Fruit fly (Drosophila melanogaster) whole organism, pupa: ENCODE measurements around the gene Snapin.

ENCODE experiments used
- CG10348 ChIP-seq: fragments of 200-800 bp; sonication (Bioruptor generic); IDR thresholded peaks from 2 replicates; pipeline ENCODE4 v1.3.6; 2022; ENCODE audit warnings: missing biosample characterization, missing genetic modification characterization
- CG12605 ChIP-seq: fragments of 200-800 bp; sonication (Bioruptor generic); IDR thresholded peaks from 2 replicates; pipeline ENCODE4 v1.3.6; 2022; ENCODE audit warnings: missing biosample characterization, missing genetic modification characterization
- CG13204 ChIP-seq: fragments of 200-800 bp; sonication (Bioruptor generic); optimal IDR thresholded peaks from 2 replicates; lab custom pipeline; 2018; ENCODE audit warnings: missing biosample characterization, mild to moderate bottlenecking, missing genetic modification characterization, moderate library complexity
- CG14655 ChIP-seq: fragments of 200-800 bp; sonication (Bioruptor generic); optimal IDR thresholded peaks from 3 replicates; lab custom pipeline; 2017; ENCODE audit warnings: mild to moderate bottlenecking, missing biosample characterization, missing genetic modification reagents, missing genetic modification characterization
- CG15710 ChIP-seq: fragments of 200-800 bp; sonication (Bioruptor generic); optimal IDR thresholded peaks from 2 replicates; lab custom pipeline; 2018; ENCODE audit warnings: missing biosample characterization, mild to moderate bottlenecking, missing genetic modification characterization, moderate library complexity
- CG17806 ChIP-seq: fragments of 200-800 bp; sonication (Bioruptor generic); optimal IDR thresholded peaks from 2 replicates; lab custom pipeline; 2018; ENCODE audit warnings: missing biosample characterization, mild to moderate bottlenecking, missing genetic modification characterization, moderate library complexity
- CG32121 ChIP-seq: fragments of 200-800 bp; sonication (Bioruptor generic); IDR thresholded peaks from 2 replicates; pipeline ENCODE4 v1.3.6; 2022; ENCODE audit warnings: missing biosample characterization, missing genetic modification characterization
- CG34367 ChIP-seq: fragments of 200-800 bp; sonication (Bioruptor generic); optimal IDR thresholded peaks from 2 replicates; lab custom pipeline; 2018; ENCODE audit warnings: missing biosample characterization, mild to moderate bottlenecking, missing genetic modification characterization
- CG4496 ChIP-seq: fragments of 200-800 bp; sonication (Bioruptor generic); IDR thresholded peaks from 3 replicates; pipeline ENCODE4 v1.3.6; 2022; ENCODE audit warnings: missing biosample characterization, missing genetic modification characterization
- CG8159 ChIP-seq: fragments of 200-800 bp; sonication (Bioruptor generic); optimal IDR thresholded peaks from 3 replicates; lab custom pipeline; 2018; ENCODE audit warnings: missing biosample characterization, mild to moderate bottlenecking, missing genetic modification characterization, moderate library complexity
- CG8301 ChIP-seq: fragments of 200-800 bp; sonication (Bioruptor generic); optimal IDR thresholded peaks from 2 replicates; lab custom pipeline; 2018; ENCODE audit warnings: missing biosample characterization, mild to moderate bottlenecking, missing genetic modification characterization
- CG9948 ChIP-seq: fragments of 200-800 bp; sonication (Bioruptor generic); optimal IDR thresholded peaks from 2 replicates; lab custom pipeline; 2018; ENCODE audit warnings: missing biosample characterization, mild to moderate bottlenecking, missing genetic modification characterization, moderate library complexity
- D1 ChIP-seq: fragments of 200-800 bp; sonication (Bioruptor generic); optimal IDR thresholded peaks from 2 replicates; lab custom pipeline; 2018; ENCODE audit warnings: missing biosample characterization, mild to moderate bottlenecking, missing genetic modification characterization, moderate library complexity
- EcR ChIP-seq: fragments of 200-800 bp; sonication (Bioruptor generic); optimal IDR thresholded peaks from 3 replicates; lab custom pipeline; 2019; ENCODE audit warnings: missing biosample characterization, missing genetic modification characterization, mild to moderate bottlenecking, moderate library complexity, missing genetic modification reagents
- Ets98B ChIP-seq: fragments of 200-800 bp; sonication (Bioruptor generic); IDR thresholded peaks from 2 replicates; pipeline ENCODE4 v1.3.6; 2022; ENCODE audit warnings: missing biosample characterization, missing genetic modification characterization
- Pif1A ChIP-seq: fragments of 200-800 bp; sonication (Bioruptor generic); optimal IDR thresholded peaks from 3 replicates; lab custom pipeline; 2016; ENCODE audit warnings: missing biosample characterization, missing genetic modification characterization
- Pif1B ChIP-seq: fragments of 200-800 bp; sonication (Bioruptor generic); optimal IDR thresholded peaks from 3 replicates; lab custom pipeline; 2016; ENCODE audit warnings: missing biosample characterization, missing genetic modification characterization
- Snoo ChIP-seq: fragments of 200-800 bp; sonication (Bioruptor generic); optimal IDR thresholded peaks from 3 replicates; lab custom pipeline; 2017; ENCODE audit warnings: missing biosample characterization, mild to moderate bottlenecking, missing genetic modification characterization, inconsistent platforms
- fd96Ca ChIP-seq: fragments of 200-800 bp; sonication (Bioruptor generic); IDR thresholded peaks from 3 replicates; pipeline ENCODE4 v1.3.6; 2022; ENCODE audit warnings: missing biosample characterization, missing genetic modification characterization
- gl ChIP-seq: fragments of 200-800 bp; sonication (Bioruptor generic); optimal IDR thresholded peaks from 2 replicates; lab custom pipeline; 2018; ENCODE audit warnings: missing biosample characterization, mild to moderate bottlenecking, missing genetic modification characterization
- rn ChIP-seq: fragments of 200-800 bp; sonication (Bioruptor generic); IDR thresholded peaks from 2 replicates; pipeline ENCODE4 v1.3.6; 2022; ENCODE audit warnings: missing biosample characterization, missing genetic modification characterization

Snapin gene

dm6 chr2L:2755323-2755695 is 4.2 kb downstream of the Snapin start:
- TF ChIP-seq Pif1B (GFP tag; lab: Kevin White, UChicago) (peak; percentile 72), Pif1A (GFP tag; lab: Kevin White, UChicago) (peak; percentile 59), gl (tag; lab: Kevin White, UChicago) (peak; percentile 61), CG8159 (tag; lab: Kevin White, UChicago) (no peak), CG15710 (tag; lab: Kevin White, UChicago) (no peak), CG10348 (GFP tag; lab: Robert Waterston, UW) (no peak), EcR (peak; percentile 72)

dm6 chr2L:2754437-2755322 is 4.8 kb downstream of the Snapin start:
- TF ChIP-seq D1 = no peak
- peak; percentile 83 for TF ChIP-seq CG34367 (tag; lab: Kevin White, UChicago)
- TF ChIP-seq CG8301 (tag; lab: Kevin White, UChicago) = peak; percentile 96
- TF ChIP-seq CG17806 (tag; lab: Kevin White, UChicago) = peak; percentile 87
- peak; percentile 74 for TF ChIP-seq gl (tag; lab: Kevin White, UChicago)
- TF ChIP-seq CG12605 (GFP tag; lab: Robert Waterston, UW) = no peak
- TF ChIP-seq fd96Ca = no peak
- peak; percentile 87 for TF ChIP-seq Pif1B (GFP tag; lab: Kevin White, UChicago)
- no peak for TF ChIP-seq CG32121 (GFP tag; lab: Robert Waterston, UW)
- peak; percentile 97 for TF ChIP-seq CG14655 (GFP tag; lab: Kevin White, UChicago)
- peak; percentile 43 for TF ChIP-seq CG13204 (GFP tag; lab: Kevin White, UChicago)
- TF ChIP-seq CG9948 = peak; percentile 86
- peak; percentile 25 for TF ChIP-seq EcR
- TF ChIP-seq Snoo = peak; percentile 84
- no peak for TF ChIP-seq CG4496 (GFP tag; lab: Robert Waterston, UW)
- peak; percentile 87 for TF ChIP-seq CG15710 (tag; lab: Kevin White, UChicago)
- TF ChIP-seq rn (GFP tag; lab: Robert Waterston, UW) = no peak
- TF ChIP-seq CG8159 (tag; lab: Kevin White, UChicago) = peak; percentile 91
- no peak for TF ChIP-seq CG10348 (GFP tag; lab: Robert Waterston, UW)
- TF ChIP-seq Pif1A (GFP tag; lab: Kevin White, UChicago) = peak; percentile 91
- TF ChIP-seq Ets98B (GFP tag; lab: Robert Waterston, UW) = no peak

- peak; percentile 78 for TF ChIP-seq EcR
- no peak for TF ChIP-seq CG14655 (GFP tag; lab: Kevin White, UChicago)
- TF ChIP-seq CG15710 (tag; lab: Kevin White, UChicago) = no peak
- no peak for TF ChIP-seq CG8301 (tag; lab: Kevin White, UChicago)
- TF ChIP-seq CG13204 (GFP tag; lab: Kevin White, UChicago) = no peak
Measured at dm6 chr2L:2753789-2754436, 5.6 kb downstream of the Snapin start.

- TF ChIP-seq CG4496 (GFP tag; lab: Robert Waterston, UW) (no peak), Pif1B (GFP tag; lab: Kevin White, UChicago) (peak; percentile 74), CG12605 (GFP tag; lab: Robert Waterston, UW) (no peak), CG15710 (tag; lab: Kevin White, UChicago) (peak; percentile 37), CG9948 (peak; percentile 27), CG10348 (GFP tag; lab: Robert Waterston, UW) (no peak), CG8301 (tag; lab: Kevin White, UChicago) (peak; percentile 48), CG13204 (GFP tag; lab: Kevin White, UChicago) (peak; percentile 20), Snoo (peak; percentile 43), fd96Ca (no peak), gl (tag; lab: Kevin White, UChicago) (no peak), Pif1A (GFP tag; lab: Kevin White, UChicago) (peak; percentile 78), CG17806 (tag; lab: Kevin White, UChicago) (peak; percentile 52), CG14655 (GFP tag; lab: Kevin White, UChicago) (peak; percentile 57), rn (GFP tag; lab: Robert Waterston, UW) (no peak), CG8159 (tag; lab: Kevin White, UChicago) (no peak), D1 (peak; percentile 2), Ets98B (GFP tag; lab: Robert Waterston, UW) (no peak), EcR (peak; percentile 28), CG34367 (tag; lab: Kevin White, UChicago) (peak; percentile 39), CG32121 (GFP tag; lab: Robert Waterston, UW) (no peak)
Measured at dm6 chr2L:2752460-2753411, 6.7 kb downstream of the Snapin start, which contains the start of gene Pgk. Gene Pgk, minus strand, starts transcription at chr2L:2753068.
